2 fruit fly cellular contexts compared by ENCODE assay signal in genomic region chr3R:30887302-30887701, dm6.
TF ChIP-seq lines count a peak whose summit lies in the region.

No protein-coding gene starts in this region.

- no peak for TF ChIP-seq CTCF in whole organism, embryonic (GFP tag; optimal IDR thresholded peaks at IDR 0.05; lab: Kevin White, UChicago)

TF ChIP-seq in whole organism, adult, 20 proteins besides CTCF, POLR2A, EP300 and RAD21:
- TF ChIP-seq tj (GFP tag; optimal IDR thresholded peaks at IDR 0.05; lab: Kevin White, UChicago): no peak
- peak; percentile 91 for TF ChIP-seq kay (GFP tag; lab: Kevin White, UChicago; ENCODE audit: borderline replicate concordance)

TF ChIP-seq in whole organism, embryonic, 481 proteins besides CTCF, POLR2A, EP300 and RAD21:
- TF ChIP-seq lbe (GFP tag; optimal IDR thresholded peaks at IDR 0.05; lab: Kevin White, UChicago) (peak; percentile 16), CG12769 (tag; optimal IDR thresholded peaks at IDR 0.05; lab: Kevin White, UChicago) (no peak), Dip3 (GFP tag; optimal IDR thresholded peaks at IDR 0.05; lab: Kevin White, UChicago) (no peak)

Comparison
In these comparisons a context has a peak if more than half of its experiments do, and no peak if none do; other contexts are left out.
1. Of the 1 proteins assayed by ChIP-seq in both whole organism, embryonic and whole organism, adult: peak only in whole organism, embryonic: none; only in whole organism, adult: kay; in both: none; in neither: 0.